Worm (Caenorhabditis elegans) whole organism, late embryonic: ENCODE results near the gene Y39E4B.13.

ENCODE experiments used
- C38D4.7 ChIP-seq: fragments of 200-800 bp; sonication (Bioruptor generic); optimal IDR thresholded peaks from 2 replicates; lab custom pipeline; 2018; ENCODE audit warnings: mild to moderate bottlenecking, missing genetic modification characterization, moderate library complexity, missing compliant biosample characterization
- F13H6.1 ChIP-seq: sonication (generic microtip); optimal IDR thresholded peaks from 2 replicates; lab custom pipeline; 2016; ENCODE audit warnings: missing genetic modification characterization, missing compliant biosample characterization
- ahr-1 ChIP-seq: sonication (generic microtip); optimal IDR thresholded peaks from 2 replicates; lab custom pipeline; 2016; ENCODE audit warnings: missing genetic modification characterization, missing compliant biosample characterization
- ceh-18 ChIP-seq: sonication (generic microtip); optimal IDR thresholded peaks from 2 replicates; lab custom pipeline; 2016; ENCODE audit warnings: missing genetic modification characterization, missing compliant biosample characterization
- ceh-24 ChIP-seq: sonication (generic microtip); optimal IDR thresholded peaks from 2 replicates; lab custom pipeline; 2016; ENCODE audit warnings: mild to moderate bottlenecking, missing genetic modification characterization, missing compliant biosample characterization
- ceh-30 ChIP-seq: fragments of 150-350 bp; optimal IDR thresholded peaks from 2 replicates; lab custom pipeline; 2014; ENCODE audit warnings: missing biosample characterization, missing genetic modification characterization
- ceh-31 ChIP-seq: sonication (generic microtip); optimal IDR thresholded peaks from 2 replicates; lab custom pipeline; 2016; ENCODE audit warnings: missing genetic modification characterization, missing compliant biosample characterization
- ceh-34 ChIP-seq: sonication (generic microtip); optimal IDR thresholded peaks from 2 replicates; lab custom pipeline; 2016; ENCODE audit warnings: mild to moderate bottlenecking, missing genetic modification characterization, missing compliant biosample characterization
- dmd-4 ChIP-seq: sonication (generic microtip); optimal IDR thresholded peaks from 2 replicates; lab custom pipeline; 2016; ENCODE audit warnings: borderline replicate concordance, missing genetic modification characterization, missing compliant biosample characterization
- elt-2 ChIP-seq: sonication (generic microtip); optimal IDR thresholded peaks from 2 replicates; lab custom pipeline; 2016; ENCODE audit warnings: missing genetic modification reagents, missing genetic modification characterization, missing compliant biosample characterization
- ets-4 ChIP-seq: sonication (generic microtip); optimal IDR thresholded peaks from 2 replicates; lab custom pipeline; 2016; ENCODE audit warnings: missing genetic modification characterization, missing compliant biosample characterization
- fkh-10 ChIP-seq: fragments of 150-350 bp; optimal IDR thresholded peaks from 2 replicates; lab custom pipeline; 2014; ENCODE audit warnings: missing biosample characterization, missing genetic modification reagents, missing genetic modification characterization
- fkh-6 ChIP-seq: sonication (generic microtip); optimal IDR thresholded peaks from 2 replicates; lab custom pipeline; 2016; ENCODE audit warnings: missing genetic modification characterization, missing compliant biosample characterization
- hlh-13 ChIP-seq: fragments of 200-800 bp; sonication (Bioruptor generic); optimal IDR thresholded peaks from 2 replicates; lab custom pipeline; 2018; ENCODE audit warnings: mild to moderate bottlenecking, missing genetic modification characterization, missing compliant biosample characterization
- hlh-15 ChIP-seq: sonication (generic microtip); optimal IDR thresholded peaks from 2 replicates; lab custom pipeline; 2016; ENCODE audit warnings: missing genetic modification characterization, missing compliant biosample characterization
- hlh-30 ChIP-seq: sonication (generic microtip); optimal IDR thresholded peaks from 2 replicates; lab custom pipeline; 2017; ENCODE audit warnings: antibody characterized with exemption, missing genetic modification characterization, missing compliant biosample characterization; ENCODE audit not compliant: insufficient read depth
- hlh-6 ChIP-seq: sonication (generic microtip); optimal IDR thresholded peaks from 2 replicates; lab custom pipeline; 2016; ENCODE audit warnings: missing genotype, missing genetic modification characterization, missing compliant biosample characterization
- lim-6 ChIP-seq: sonication (generic microtip); optimal IDR thresholded peaks from 2 replicates; lab custom pipeline; 2016; ENCODE audit warnings: missing genetic modification characterization, missing compliant biosample characterization
- nfya-1 ChIP-seq: sonication (generic microtip); optimal IDR thresholded peaks from 2 replicates; lab custom pipeline; 2017; ENCODE audit warnings: missing genetic modification characterization, mild to moderate bottlenecking, missing compliant biosample characterization, antibody characterized with exemption, moderate library complexity
- pag-3 ChIP-seq: sonication (generic microtip); optimal IDR thresholded peaks from 2 replicates; lab custom pipeline; 2016; ENCODE audit warnings: missing compliant biosample characterization, missing genetic modification characterization, borderline replicate concordance
- pat-9 ChIP-seq: fragments of 200-800 bp; sonication (Bioruptor generic); optimal IDR thresholded peaks from 2 replicates; lab custom pipeline; 2018; ENCODE audit warnings: mild to moderate bottlenecking, missing genetic modification characterization, moderate library complexity, missing compliant biosample characterization
- pha-4 ChIP-seq: fragments of 150-350 bp; optimal IDR thresholded peaks from 2 replicates; lab custom pipeline; 2018; ENCODE audit warnings: missing biosample characterization, missing genetic modification reagents, missing genetic modification characterization
- pqm-1 ChIP-seq: sonication (generic microtip); optimal IDR thresholded peaks from 2 replicates; lab custom pipeline; 2016; ENCODE audit warnings: missing genetic modification characterization, missing compliant biosample characterization
- pros-1 ChIP-seq: fragments of 150-350 bp; optimal IDR thresholded peaks from 2 replicates; lab custom pipeline; 2014; ENCODE audit warnings: missing biosample characterization, missing genetic modification reagents, missing genetic modification characterization
- ref-2 ChIP-seq: sonication (generic microtip); optimal IDR thresholded peaks from 2 replicates; lab custom pipeline; 2016; ENCODE audit warnings: missing genetic modification characterization, missing compliant biosample characterization
- tbx-7 ChIP-seq: sonication (generic microtip); optimal IDR thresholded peaks from 2 replicates; lab custom pipeline; 2016; ENCODE audit warnings: missing genotype, missing genetic modification characterization, missing compliant biosample characterization
- ttx-3 ChIP-seq: sonication (generic microtip); optimal IDR thresholded peaks from 2 replicates; lab custom pipeline; 2016; ENCODE audit warnings: missing genetic modification reagents, missing genetic modification characterization, missing compliant biosample characterization
- unc-42 ChIP-seq: sonication (generic microtip); optimal IDR thresholded peaks from 2 replicates; lab custom pipeline; 2016; ENCODE audit warnings: missing genotype, missing genetic modification characterization, missing compliant biosample characterization
- unc-55 ChIP-seq: sonication (generic microtip); optimal IDR thresholded peaks from 2 replicates; lab custom pipeline; 2017; ENCODE audit warnings: missing biosample characterization, missing genetic modification reagents, missing genetic modification characterization
- ztf-16 ChIP-seq: sonication (generic microtip); optimal IDR thresholded peaks from 2 replicates; lab custom pipeline; 2017; ENCODE audit warnings: missing genetic modification characterization, missing compliant biosample characterization

The Y39E4B.13 gene

DNA sequence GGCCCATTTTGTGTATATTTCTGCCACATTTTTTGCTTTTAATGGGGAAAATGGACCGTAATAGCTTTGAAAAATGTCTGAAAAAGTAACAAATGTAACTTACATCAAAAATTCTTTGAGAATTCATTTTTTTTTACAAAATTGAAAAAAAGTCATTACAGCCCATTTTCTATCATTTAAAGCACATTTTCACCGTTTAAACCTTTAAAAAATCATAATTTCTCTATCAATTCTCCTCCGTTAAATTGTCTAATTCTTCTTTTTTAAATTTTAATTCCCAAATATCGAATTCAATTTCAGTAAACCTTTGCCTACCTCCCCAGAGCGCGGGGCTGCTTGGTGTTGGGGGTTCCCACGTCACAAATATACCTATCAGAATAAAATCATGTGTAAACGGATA, 16.4 kb downstream of the Y39E4B.13 start, which contains the start of gene dhhc-8:
Gene dhhc-8, plus strand, starts transcription at position 301 of the 400 bp plus-strand sequence.
- TF ChIP-seq pat-9 (tag; lab: Kevin White, UChicago) (no peak), hlh-30 (tag; lab: Kevin White, UChicago) (no peak), hlh-13 (GFP tag; lab: Kevin White, UChicago) (no peak), ceh-24 (tag; lab: Kevin White, UChicago) (no peak), ceh-30 (tag; lab: Kevin White, UChicago) (no peak), C38D4.7 (GFP tag; lab: Kevin White, UChicago) (no peak), F13H6.1 (no peak), ceh-18 (tag; lab: Kevin White, UChicago) (no peak), tbx-7 (tag; lab: Kevin White, UChicago) (no peak), fkh-6 (tag; lab: Kevin White, UChicago) (no peak), unc-42 (tag; lab: Kevin White, UChicago) (no peak), ahr-1 (tag; lab: Kevin White, UChicago) (no peak), ceh-34 (tag; lab: Kevin White, UChicago) (no peak), elt-2 (tag; lab: Kevin White, UChicago) (no peak), pqm-1 (tag; lab: Kevin White, UChicago) (no peak), pag-3 (no peak), ttx-3 (tag; lab: Kevin White, UChicago) (no peak), ztf-16 (tag; lab: Kevin White, UChicago) (no peak), unc-55 (GFP tag; lab: Kevin White, UChicago) (no peak), hlh-15 (tag; lab: Kevin White, UChicago) (no peak)

DNA sequence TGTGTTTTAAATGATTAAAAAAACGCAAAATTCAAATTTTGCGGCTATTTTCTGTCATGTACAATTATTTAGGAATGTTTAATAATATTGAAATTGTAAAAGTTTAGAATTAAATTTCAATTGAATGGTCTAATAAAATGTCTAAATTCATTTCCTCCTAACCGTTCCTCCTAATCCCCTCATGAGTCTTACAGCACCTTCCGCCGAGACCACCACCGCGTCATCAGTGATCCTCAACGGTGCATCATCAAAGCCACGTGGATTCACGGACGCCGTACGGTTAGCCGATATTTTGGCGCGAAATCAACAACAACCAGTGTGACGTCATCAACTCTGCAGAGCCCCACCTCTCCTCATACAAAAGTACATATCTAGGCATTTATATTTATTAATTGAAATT, 27.5 kb downstream of the Y39E4B.13 start:
- TF ChIP-seq hlh-6: no peak
- no peak for TF ChIP-seq C38D4.7 (GFP tag; lab: Kevin White, UChicago)

DNA sequence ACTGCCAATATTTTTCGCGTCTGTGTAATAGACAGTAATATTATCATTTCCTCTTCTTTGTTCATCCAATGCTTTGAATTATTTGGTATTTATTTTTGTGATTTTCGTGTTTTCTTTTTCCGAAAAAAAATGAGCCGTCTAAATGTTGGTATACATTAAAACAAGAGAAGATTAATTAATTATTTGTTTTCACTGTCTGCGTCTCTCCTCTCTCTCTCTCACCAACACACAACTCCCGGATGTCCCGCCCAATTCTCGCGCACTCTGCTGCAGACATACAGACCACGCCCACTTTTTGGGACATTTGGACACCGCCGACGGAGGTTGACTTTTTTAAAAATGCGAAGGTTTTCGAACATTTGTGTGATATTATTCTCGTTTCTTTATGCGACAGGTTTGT, 28.6 kb downstream of the Y39E4B.13 start, which contains the start of gene zig-8:
Gene zig-8, plus strand, starts transcription at position 301 of the 400 bp plus-strand sequence.
- TF ChIP-seq ceh-24 (tag; lab: Kevin White, UChicago) (no peak), nfya-1 (tag; lab: Kevin White, UChicago) (peak; percentile 21), unc-42 (tag; lab: Kevin White, UChicago) (peak; percentile 24), ets-4 (tag; lab: Kevin White, UChicago) (peak; percentile 48), ceh-31 (tag; lab: Kevin White, UChicago) (peak; percentile 24)

DNA sequence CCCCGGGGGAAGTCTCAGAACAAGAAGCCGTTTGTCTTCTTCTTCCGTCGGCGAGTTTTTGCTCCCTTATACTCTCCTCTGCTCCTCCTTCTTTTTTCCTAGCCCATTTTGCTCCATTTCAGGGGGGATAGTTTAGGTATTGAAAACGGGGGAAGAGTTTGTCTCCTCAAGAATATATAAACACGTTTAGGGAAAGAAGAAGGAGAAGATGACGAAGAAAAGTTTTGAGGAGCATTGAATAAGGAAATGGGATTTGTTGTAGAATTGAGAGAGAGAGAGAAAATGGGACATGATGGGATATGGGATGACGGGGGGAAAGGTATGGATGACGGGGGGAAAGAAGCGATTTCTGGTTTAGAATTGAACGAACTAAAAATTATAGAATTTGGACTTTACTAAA, 32.5 kb downstream of the Y39E4B.13 start:
- peak; percentile 87 for TF ChIP-seq unc-42 (tag; lab: Kevin White, UChicago)
- TF ChIP-seq tbx-7 (tag; lab: Kevin White, UChicago): no peak

DNA sequence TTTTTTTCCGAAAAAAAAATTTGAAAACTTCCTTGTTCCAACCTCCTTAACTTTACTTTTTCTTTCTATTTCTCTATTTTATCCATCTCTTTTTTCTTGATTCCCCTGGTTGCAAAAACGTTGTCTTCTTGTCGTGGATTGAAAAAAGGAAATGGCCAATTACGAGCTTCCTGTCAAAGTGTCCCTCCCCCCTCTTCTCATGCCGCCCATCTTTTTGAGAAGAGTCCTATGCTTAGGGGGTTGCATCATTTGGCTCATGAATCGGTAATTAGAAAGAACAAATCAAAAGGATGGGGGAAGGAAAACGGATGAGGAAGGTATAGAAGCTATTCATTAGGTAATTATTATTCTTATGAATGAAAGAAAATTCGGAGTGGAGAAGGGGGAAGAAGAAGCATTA, 36.2 kb downstream of the Y39E4B.13 start:
- no peak for TF ChIP-seq C38D4.7 (GFP tag; lab: Kevin White, UChicago)
- no peak for TF ChIP-seq fkh-6 (tag; lab: Kevin White, UChicago)
- TF ChIP-seq ref-2 (tag; lab: Kevin White, UChicago): no peak
- TF ChIP-seq unc-42 (tag; lab: Kevin White, UChicago): peak; percentile 72
- TF ChIP-seq dmd-4 (tag; lab: Kevin White, UChicago): no peak

DNA sequence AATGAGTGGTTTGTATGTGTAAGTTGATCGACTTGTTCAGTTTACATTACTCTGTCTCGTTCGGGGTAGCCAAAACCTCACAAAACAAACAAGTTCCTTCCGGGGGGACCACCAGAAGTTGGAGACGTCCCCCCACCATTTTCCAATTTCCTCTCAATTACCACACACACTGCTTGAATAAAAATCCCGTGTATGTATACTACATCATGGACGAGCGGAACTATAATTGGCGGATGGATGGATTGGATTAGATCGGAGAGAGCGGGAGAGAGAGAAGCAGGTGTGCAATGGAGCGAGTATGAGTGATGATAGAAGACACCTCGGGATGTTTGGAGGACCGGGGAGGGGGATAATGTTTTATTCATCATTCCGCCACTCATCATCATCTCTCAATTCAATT, 40.3 kb downstream of the Y39E4B.13 start:
- TF ChIP-seq unc-42 (tag; lab: Kevin White, UChicago): peak; percentile 95
- no peak for TF ChIP-seq lim-6 (tag; lab: Kevin White, UChicago)
- TF ChIP-seq ceh-31 (tag; lab: Kevin White, UChicago): peak; percentile 86
- no peak for TF ChIP-seq ceh-30 (tag; lab: Kevin White, UChicago)
- TF ChIP-seq fkh-6 (tag; lab: Kevin White, UChicago): no peak
- TF ChIP-seq pha-4 (tag; lab: Kevin White, UChicago): no peak
- no peak for TF ChIP-seq ceh-18 (tag; lab: Kevin White, UChicago)
- peak; percentile 67 for TF ChIP-seq fkh-10 (GFP tag; lab: Kevin White, UChicago)
- TF ChIP-seq pros-1: no peak
